Fruit fly (Drosophila melanogaster): ENCODE results near the gene CG8260.

Gene CG8260

dm6 chrX:15760447-15761297, 4.6 kb downstream of the CG8260 start, which contains the start of the genes Graf and mRpL3 (continued):
- no peak for TF ChIP-seq otp (GFP tag; IDR thresholded peaks at IDR 0.05)
- no peak for TF ChIP-seq Bdp1 (GFP tag; optimal IDR thresholded peaks at IDR 0.05)
- peak; percentile 86 for TF ChIP-seq Scr (GFP tag; IDR thresholded peaks at IDR 0.05; ENCODE audit: partially characterized antibody)
- peak; percentile 8 for TF ChIP-seq CG12659 (GFP tag; optimal IDR thresholded peaks at IDR 0.05)
- no peak for TF ChIP-seq CG43689 (GFP tag; IDR thresholded peaks at IDR 0.05)
- no peak for TF ChIP-seq Fer2 (tag; optimal IDR thresholded peaks at IDR 0.05)
- peak; percentile 90 for TF ChIP-seq vnd (GFP tag; IDR thresholded peaks at IDR 0.05; ENCODE audit: partially characterized antibody)
- TF ChIP-seq ATbp (GFP tag; optimal IDR thresholded peaks at IDR 0.05), result no peak
- peak; percentile 17 for TF ChIP-seq nmo (GFP tag; optimal IDR thresholded peaks at IDR 0.05)
- TF ChIP-seq HHEX (GFP tag; optimal IDR thresholded peaks at IDR 0.05), result no peak
- TF ChIP-seq CG14710 (tag; optimal IDR thresholded peaks at IDR 0.05), result peak; percentile 41
- peak; percentile 94 for TF ChIP-seq CG6791 (GFP tag; IDR thresholded peaks at IDR 0.05; ENCODE audit: partially characterized antibody)
- peak; percentile 90 for TF ChIP-seq ato (GFP tag; IDR thresholded peaks at IDR 0.05; ENCODE audit: partially characterized antibody)
- TF ChIP-seq Bgb (GFP tag; IDR thresholded peaks at IDR 0.05; ENCODE audit: partially characterized antibody), result peak; percentile 93
- no peak for TF ChIP-seq Hmr (GFP tag; optimal IDR thresholded peaks at IDR 0.05)
- peak; percentile 14 for TF ChIP-seq grn (GFP tag; optimal IDR thresholded peaks at IDR 0.05)
- peak; percentile 91 for TF ChIP-seq HLH4C (GFP tag; IDR thresholded peaks at IDR 0.05; ENCODE audit: partially characterized antibody)
- peak; percentile 93 for TF ChIP-seq hb (GFP tag; IDR thresholded peaks at IDR 0.05; ENCODE audit: partially characterized antibody)
- TF ChIP-seq HLH3B (GFP tag; IDR thresholded peaks at IDR 0.05), result no peak
- no peak for TF ChIP-seq Bteb2 (GFP tag; optimal IDR thresholded peaks at IDR 0.05)
- peak; percentile 96 for TF ChIP-seq bbx (GFP tag; IDR thresholded peaks at IDR 0.05; ENCODE audit: partially characterized antibody)
- TF ChIP-seq sna (GFP tag; IDR thresholded peaks at IDR 0.05; ENCODE audit: partially characterized antibody), result peak; percentile 83
- TF ChIP-seq CG17802 (tag; optimal IDR thresholded peaks at IDR 0.05), result peak; percentile 74
- TF ChIP-seq tll (GFP tag; optimal IDR thresholded peaks at IDR 0.05), result peak in 1 of 2 experiments; percentile 2
- peak; percentile 12 for TF ChIP-seq CG4424 (GFP tag; optimal IDR thresholded peaks at IDR 0.05)
- TF ChIP-seq CG31224 (GFP tag; IDR thresholded peaks at IDR 0.05), result no peak
- TF ChIP-seq B-H1 (GFP tag; IDR thresholded peaks at IDR 0.05), result no peak
- TF ChIP-seq tio (GFP tag; optimal IDR thresholded peaks at IDR 0.05), result no peak
- peak; percentile 73 for TF ChIP-seq CG3995 (GFP tag; optimal IDR thresholded peaks at IDR 0.05)
- TF ChIP-seq ssp (GFP tag; IDR thresholded peaks at IDR 0.05), result peak; percentile 84
- peak; percentile 41 for TF ChIP-seq cg (GFP tag; optimal IDR thresholded peaks at IDR 0.05)
- TF ChIP-seq pfk (GFP tag; optimal IDR thresholded peaks at IDR 0.05), result peak; percentile 89
- peak; percentile 67 for TF ChIP-seq CG17359 (tag; optimal IDR thresholded peaks at IDR 0.05)
- peak; percentile 86 for TF ChIP-seq BEAF-32 (GFP tag; optimal IDR thresholded peaks at IDR 0.05)
- peak; percentile 20 for TF ChIP-seq CHES-1-like (GFP tag; optimal IDR thresholded peaks at IDR 0.05)
- TF ChIP-seq NfI (GFP tag; optimal IDR thresholded peaks at IDR 0.05), result no peak
- TF ChIP-seq scrt (GFP tag; optimal IDR thresholded peaks at IDR 0.05), result peak; percentile 61
- no peak for TF ChIP-seq CG18262 (tag; optimal IDR thresholded peaks at IDR 0.05)
- TF ChIP-seq Hr78 (GFP tag; optimal IDR thresholded peaks at IDR 0.05), result peak in 1 of 2 experiments; percentile 23
- peak; percentile 86 for TF ChIP-seq CG13287 (GFP tag; IDR thresholded peaks at IDR 0.05; ENCODE audit: partially characterized antibody)
- no peak for TF ChIP-seq Lim3 (GFP tag; IDR thresholded peaks at IDR 0.05)
- TF ChIP-seq Rfx (GFP tag; IDR thresholded peaks at IDR 0.05), result 0 out of 2 replicates have a peak, but pooled peaks have one; percentile 27
- peak; percentile 94 for TF ChIP-seq chinmo (GFP tag; IDR thresholded peaks at IDR 0.05; ENCODE audit: partially characterized antibody)
- TF ChIP-seq CG7839 (tag; optimal IDR thresholded peaks at IDR 0.05), result no peak
- 0 out of 2 replicates have a peak, but pooled peaks have one; percentile 14 for TF ChIP-seq CG14441 (GFP tag; IDR thresholded peaks at IDR 0.05)
- TF ChIP-seq exex (tag; optimal IDR thresholded peaks at IDR 0.05), result peak; percentile 8
